Worm (Caenorhabditis elegans) whole organism, midembryonic: Measurements from ENCODE around the gene frpr-10.

Experiments used
- T22C8.4 ChIP-seq: fragments of 200-800 bp; sonication (Bioruptor generic); IDR thresholded peaks from 2 replicates; pipeline ENCODE4 v1.3.6; 2022; ENCODE audit warnings: missing genetic modification characterization, missing compliant biosample characterization
- cog-1 ChIP-seq: sonication (generic microtip); optimal IDR thresholded peaks from 2 replicates; lab custom pipeline; 2016; ENCODE audit warnings: missing genetic modification characterization, missing compliant biosample characterization
- klf-2 ChIP-seq: fragments of 200-800 bp; sonication (Bioruptor generic); conservative IDR thresholded peaks from 2 replicates; pipeline ENCODE4 v1.3.6; 2022; ENCODE audit warnings: missing genetic modification reagents, missing genetic modification characterization, missing compliant biosample characterization
- tab-1 ChIP-seq: fragments of 200-800 bp; sonication (Bioruptor generic); IDR thresholded peaks from 2 replicates; pipeline ENCODE4 v1.3.6; 2022; ENCODE audit warnings: missing genetic modification characterization, missing compliant biosample characterization
- ztf-23 ChIP-seq: fragments of 200-800 bp; sonication (Bioruptor generic); IDR thresholded peaks from 2 replicates; pipeline ENCODE4 v1.3.6; 2022; ENCODE audit warnings: missing genetic modification reagents, missing genetic modification characterization, missing compliant biosample characterization
- ztf-29 ChIP-seq: fragments of 200-800 bp; sonication (Bioruptor generic); IDR thresholded peaks from 2 replicates; pipeline ENCODE4 v1.3.6; 2022; ENCODE audit warnings: missing genetic modification reagents, missing genetic modification characterization, missing compliant biosample characterization

ce11 chrIV:8016694-8017093 lies 59.1 kb downstream of the frpr-10 start, which contains the start of gene elpc-4:
- TF ChIP-seq tab-1, result no peak
- TF ChIP-seq T22C8.4 (GFP tag; lab: Robert Waterston, UW), result no peak
- TF ChIP-seq klf-2, result no peak
- TF ChIP-seq cog-1 (tag; lab: Kevin White, UChicago), result no peak
- no peak for TF ChIP-seq ztf-29 (GFP tag; lab: Robert Waterston, UW)
- TF ChIP-seq ztf-23 (GFP tag; lab: Robert Waterston, UW), result no peak
